Fruit fly (Drosophila melanogaster) whole organism: ENCODE results near the gene CG34332.

Experiments used
- CG8478 ChIP-seq: fragments of >200 bp; optimal IDR thresholded peaks from 2 replicates; lab custom pipeline; 2018; ENCODE audit warnings: inconsistent platforms
- Dll ChIP-seq: fragments of >200 bp; optimal IDR thresholded peaks from 2 replicates; lab custom pipeline; 2017
- EcR ChIP-seq, 2 experiments: fragments of >200 bp; optimal IDR thresholded peaks; 2 replicates each; lab custom pipeline; 2017; ENCODE audit warnings: missing biosample characterization in 2 of 2, missing genetic modification characterization in 2 of 2, missing genetic modification reagents in 2 of 2
- pan ChIP-seq: fragments of >200 bp; optimal IDR thresholded peaks from 2 replicates; lab custom pipeline; 2017
- psq ChIP-seq: fragments of >200 bp; optimal IDR thresholded peaks from 2 replicates; lab custom pipeline; 2017
- usp ChIP-seq: fragments of >200 bp; optimal IDR thresholded peaks from 2 replicates; lab custom pipeline; 2017; ENCODE audit warnings: missing biosample characterization, missing genetic modification characterization, mixed read lengths

- TF ChIP-seq usp (GFP tag; lab: Kevin White, UChicago) (no peak), CG8478 (lab: Kevin White, UChicago) (no peak), psq (lab: Kevin White, UChicago) (no peak), Dll (lab: Kevin White, UChicago) (no peak), pan (lab: Kevin White, UChicago) (no peak), EcR (GFP tag; optimal IDR thresholded peaks at IDR 0.05; lab: Kevin White, UChicago) (no peak)
Measured at dm6 chrX:20159679-20160140, 18.9 kb downstream of the CG34332 start, which contains the start of gene Rab35.
